Fruit fly (Drosophila melanogaster): ENCODE measurements around the gene CG7611.
A peak's percentile ranks its signal among the peaks of the same experiment; 100 is the strongest.

dm6 chr3L:21515823-21516715 lies 6.9 kb upstream of the CG7611 start, which contains the start of the genes SAK and Cdk12:
- TF ChIP-seq dac (GFP tag; optimal IDR thresholded peaks at IDR 0.05) (peak; percentile 66), Ets96B (tag; optimal IDR thresholded peaks at IDR 0.05) (peak; percentile 72), CG32006 (GFP tag; optimal IDR thresholded peaks at IDR 0.05) (peak; percentile 89), CG3919 (GFP tag; optimal IDR thresholded peaks at IDR 0.05) (peak; percentile 85), OdsH (GFP tag; optimal IDR thresholded peaks at IDR 0.05) (peak; percentile 88), Blimp-1 (GFP tag; optimal IDR thresholded peaks at IDR 0.05) (peak; percentile 69), Gug (GFP tag; IDR thresholded peaks at IDR 0.05) (peak; percentile 64), Sox14 (GFP tag; optimal IDR thresholded peaks at IDR 0.05) (peak; percentile 59), Sox102F (GFP tag; optimal IDR thresholded peaks at IDR 0.05) (peak; percentile 83), Eip75B (GFP tag; optimal IDR thresholded peaks at IDR 0.05) (peak; percentile 66), Ets21C (GFP tag; optimal IDR thresholded peaks at IDR 0.05) (peak; percentile 70), salr (GFP tag; optimal IDR thresholded peaks at IDR 0.05) (peak; percentile 26 to 84), CG6808 (GFP tag; optimal IDR thresholded peaks at IDR 0.05) (peak; percentile 70), pdm3 (GFP tag; optimal IDR thresholded peaks at IDR 0.05) (peak; percentile 79)
